Worm (Caenorhabditis elegans): Measurements from ENCODE around the gene cyp-35A1.

- no peak for TF ChIP-seq mxl-1 (tag; optimal IDR thresholded peaks at IDR 0.05)
- no peak for TF ChIP-seq ceh-58 (GFP tag; IDR thresholded peaks at IDR 0.05)
- no peak for TF ChIP-seq pha-4 (tag; optimal IDR thresholded peaks at IDR 0.05)
- no peak for TF ChIP-seq hrde-1 (tag; optimal IDR thresholded peaks at IDR 0.05; ENCODE audit: borderline replicate concordance)
- TF ChIP-seq unc-130 (GFP tag; optimal IDR thresholded peaks at IDR 0.05) = no peak
- no peak for TF ChIP-seq repo-1 (tag; optimal IDR thresholded peaks at IDR 0.05)
- no peak for TF ChIP-seq dpl-1 (GFP tag; optimal IDR thresholded peaks at IDR 0.05)
- no peak for TF ChIP-seq cebp-1 (GFP tag; IDR thresholded peaks at IDR 0.05)
- TF ChIP-seq cebp-1 (tag; optimal IDR thresholded peaks at IDR 0.05) = no peak
- TF ChIP-seq egl-44 (GFP tag; IDR thresholded peaks at IDR 0.05) = no peak
- TF ChIP-seq mel-28 (tag; optimal IDR thresholded peaks at IDR 0.05; ENCODE audit: borderline replicate concordance) = no peak
- TF ChIP-seq die-1 (tag; optimal IDR thresholded peaks at IDR 0.05) = no peak
- no peak for TF ChIP-seq mes-4 (tag; optimal IDR thresholded peaks at IDR 0.05)
- no peak for TF ChIP-seq madf-8 (GFP tag; conservative IDR thresholded peaks at IDR 0.05)
Observed at ce11 chrV:7364951-7365350, 3.4 kb upstream of the cyp-35A1 start, which contains the start of gene exc-13.
